Fruit fly (Drosophila melanogaster) whole organism, embryonic: ENCODE results near the gene spirit.

ENCODE experiments used
- Atf3 ChIP-seq: fragments of 200-800 bp; sonication (Bioruptor generic); optimal IDR thresholded peaks from 3 replicates; lab custom pipeline; 2016; ENCODE audit warnings: missing biosample characterization, missing genetic modification characterization
- Atf6 ChIP-seq: fragments of 200-800 bp; sonication (Bioruptor generic); IDR thresholded peaks from 2 replicates; pipeline ENCODE4 v1.3.6; 2022; ENCODE audit warnings: missing biosample characterization, missing genetic modification characterization
- B-H2 ChIP-seq: fragments of 200-800 bp; sonication (Bioruptor generic); optimal IDR thresholded peaks from 2 replicates; lab custom pipeline; 2018; ENCODE audit warnings: missing biosample characterization, mild to moderate bottlenecking, missing genetic modification characterization
- BtbVII ChIP-seq: fragments of 200-800 bp; sonication (Bioruptor generic); optimal IDR thresholded peaks from 3 replicates; lab custom pipeline; 2017; ENCODE audit warnings: missing biosample characterization, mild to moderate bottlenecking, missing genetic modification characterization
- CG10147 ChIP-seq: fragments of 200-800 bp; sonication (Bioruptor generic); optimal IDR thresholded peaks from 2 replicates; lab custom pipeline; 2019; ENCODE audit warnings: missing biosample characterization, mild to moderate bottlenecking, missing genetic modification characterization, moderate library complexity
- CG11456 ChIP-seq: fragments of 200-800 bp; sonication (Bioruptor generic); IDR thresholded peaks from 3 replicates; pipeline ENCODE4 v1.3.6; 2022; ENCODE audit warnings: missing biosample characterization, missing genetic modification characterization
- CG15011 ChIP-seq: fragments of 200-800 bp; sonication (Bioruptor generic); optimal IDR thresholded peaks from 3 replicates; lab custom pipeline; 2018; ENCODE audit warnings: missing biosample characterization, mild to moderate bottlenecking, missing genetic modification characterization
- CG17186 ChIP-seq: fragments of 200-800 bp; sonication (Bioruptor generic); optimal IDR thresholded peaks from 3 replicates; lab custom pipeline; 2017; ENCODE audit warnings: missing biosample characterization, missing genetic modification reagents, missing genetic modification characterization
- CG17802 ChIP-seq: fragments of 200-800 bp; sonication (Bioruptor generic); optimal IDR thresholded peaks from 2 replicates; lab custom pipeline; 2018; ENCODE audit warnings: missing biosample characterization, mild to moderate bottlenecking, missing genetic modification characterization, moderate library complexity
- CG18764 ChIP-seq: fragments of 200-800 bp; sonication (Bioruptor generic); optimal IDR thresholded peaks from 3 replicates; lab custom pipeline; 2016; ENCODE audit warnings: missing biosample characterization, missing genetic modification characterization
- CG31365 ChIP-seq: fragments of 200-800 bp; sonication (Bioruptor generic); optimal IDR thresholded peaks from 2 replicates; lab custom pipeline; 2018; ENCODE audit warnings: missing biosample characterization, mild to moderate bottlenecking, missing genetic modification characterization
- CG33213 ChIP-seq: fragments of 200-800 bp; sonication (Bioruptor generic); optimal IDR thresholded peaks from 3 replicates; lab custom pipeline; 2016; ENCODE audit warnings: missing biosample characterization, missing genetic modification characterization
- CG34224 ChIP-seq: fragments of 200-800 bp; sonication (Bioruptor generic); IDR thresholded peaks from 3 replicates; pipeline ENCODE4 v1.3.6; 2022; ENCODE audit warnings: missing biosample characterization, missing genetic modification characterization; ENCODE audit not compliant: partially characterized antibody
- CG5953 ChIP-seq: fragments of 200-800 bp; sonication (Bioruptor generic); IDR thresholded peaks from 2 replicates; pipeline ENCODE4 v1.3.6; 2022; ENCODE audit warnings: missing biosample characterization, missing genetic modification characterization
- CG6683 ChIP-seq: fragments of 200-800 bp; sonication (Bioruptor generic); optimal IDR thresholded peaks from 2 replicates; lab custom pipeline; 2017; ENCODE audit warnings: missing biosample characterization, mild to moderate bottlenecking, missing genetic modification characterization, missing genetic modification reagents
- CG7556 ChIP-seq: fragments of 200-800 bp; sonication (Bioruptor generic); optimal IDR thresholded peaks from 2 replicates; lab custom pipeline; 2017; ENCODE audit warnings: missing biosample characterization, mild to moderate bottlenecking, missing genetic modification characterization
- CG8281 ChIP-seq: fragments of 200-800 bp; sonication (Bioruptor generic); optimal IDR thresholded peaks from 2 replicates; lab custom pipeline; 2018; ENCODE audit warnings: missing biosample characterization, mild to moderate bottlenecking, missing genetic modification characterization, moderate library complexity
- CG8944 ChIP-seq: fragments of 200-800 bp; sonication (Bioruptor generic); optimal IDR thresholded peaks from 3 replicates; lab custom pipeline; 2016; ENCODE audit warnings: missing biosample characterization, missing genetic modification characterization
- CG9817 ChIP-seq: fragments of 200-800 bp; sonication (Bioruptor generic); optimal IDR thresholded peaks from 2 replicates; lab custom pipeline; 2018; ENCODE audit warnings: missing biosample characterization, mild to moderate bottlenecking, missing genetic modification characterization, moderate library complexity
- D19B ChIP-seq: fragments of 200-800 bp; sonication (Bioruptor generic); optimal IDR thresholded peaks from 2 replicates; lab custom pipeline; 2017; ENCODE audit warnings: missing biosample characterization, mild to moderate bottlenecking, missing genetic modification characterization
- E2f2 ChIP-seq: fragments of 200-800 bp; sonication (Bioruptor generic); IDR thresholded peaks from 2 replicates; pipeline ENCODE4 v1.3.6; 2022; ENCODE audit warnings: missing biosample characterization, missing genetic modification characterization
- Eip74EF ChIP-seq, 2 experiments: fragments of 200-800 bp in 1 of 2; fragments of >200 bp in 1 of 2; sonication (Bioruptor generic) in 1 of 2; optimal IDR thresholded peaks; 2 replicates each; lab custom pipeline; 2017 to 2019; ENCODE audit warnings: missing biosample characterization in 2 of 2, missing genetic modification characterization in 2 of 2, mild to moderate bottlenecking in 1 of 2, moderate library complexity in 1 of 2
- Mad ChIP-seq: fragments of 200-800 bp; sonication (Bioruptor generic); optimal IDR thresholded peaks from 2 replicates; lab custom pipeline; 2016; ENCODE audit warnings: missing biosample characterization, missing genetic modification characterization
- Med ChIP-seq: fragments of 200-800 bp; sonication (Bioruptor generic); peaks from one replicate; lab custom pipeline; 2016; ENCODE audit warnings: missing biosample characterization, missing genetic modification characterization, mild to moderate bottlenecking, inconsistent platforms, moderate library complexity
- NC2α ChIP-seq: fragments of 200-800 bp; sonication (Bioruptor generic); optimal IDR thresholded peaks from 2 replicates; lab custom pipeline; 2016; ENCODE audit warnings: missing biosample characterization, missing genetic modification characterization
- NC2β ChIP-seq: fragments of 200-800 bp; sonication (Bioruptor generic); optimal IDR thresholded peaks from 2 replicates; lab custom pipeline; 2016; ENCODE audit warnings: missing biosample characterization, missing genetic modification characterization
- Pdp1 ChIP-seq, 2 experiments: fragments of 200-800 bp; sonication (Bioruptor generic); optimal IDR thresholded peaks; 3 replicates each; lab custom pipeline; 2016; ENCODE audit warnings: missing biosample characterization in 2 of 2, missing genetic modification characterization in 2 of 2, mild to moderate bottlenecking in 1 of 2, moderate library complexity in 1 of 2
- Rfx ChIP-seq: fragments of 200-800 bp; sonication (Bioruptor generic); IDR thresholded peaks from 2 replicates; pipeline ENCODE4 v1.3.6; 2022; ENCODE audit warnings: missing biosample characterization, missing genetic modification characterization
- Ssrp ChIP-seq: fragments of 200-800 bp; sonication (Bioruptor generic); optimal IDR thresholded peaks from 2 replicates; lab custom pipeline; 2018; ENCODE audit warnings: missing biosample characterization, mild to moderate bottlenecking, missing genetic modification characterization, moderate library complexity
- Xbp1 ChIP-seq: fragments of 200-800 bp; sonication (Bioruptor generic); optimal IDR thresholded peaks from 3 replicates; lab custom pipeline; 2016; ENCODE audit warnings: missing biosample characterization, mild to moderate bottlenecking, missing genetic modification characterization
- abd-A ChIP-seq: fragments of 200-800 bp; sonication (Bioruptor generic); optimal IDR thresholded peaks from 3 replicates; lab custom pipeline; 2019; ENCODE audit warnings: missing biosample characterization, mild to moderate bottlenecking, missing genetic modification characterization, moderate library complexity
- bigmax ChIP-seq: fragments of 200-800 bp; sonication (Bioruptor generic); optimal IDR thresholded peaks from 2 replicates; lab custom pipeline; 2018; ENCODE audit warnings: missing biosample characterization, mild to moderate bottlenecking, missing genetic modification characterization
- ci ChIP-seq: fragments of 200-800 bp; sonication (Bioruptor generic); IDR thresholded peaks from 3 replicates; pipeline ENCODE4 v1.3.6; 2022; ENCODE audit warnings: missing biosample characterization, missing genetic modification characterization
- crc ChIP-seq: fragments of 200-800 bp; sonication (Bioruptor generic); optimal IDR thresholded peaks from 2 replicates; lab custom pipeline; 2016; ENCODE audit warnings: missing biosample characterization, missing genetic modification characterization
- cwo ChIP-seq: fragments of 200-800 bp; sonication (Bioruptor generic); optimal IDR thresholded peaks from 3 replicates; lab custom pipeline; 2017; ENCODE audit warnings: missing biosample characterization, missing genetic modification characterization, mild to moderate bottlenecking, moderate library complexity, missing genetic modification reagents
- fd64A ChIP-seq: fragments of 200-800 bp; sonication (Bioruptor generic); optimal IDR thresholded peaks from 3 replicates; lab custom pipeline; 2018; ENCODE audit warnings: missing biosample characterization, mild to moderate bottlenecking, missing genetic modification characterization
- gcm ChIP-seq: fragments of 200-800 bp; sonication (Bioruptor generic); optimal IDR thresholded peaks from 2 replicates; lab custom pipeline; 2019; ENCODE audit warnings: missing biosample characterization, mild to moderate bottlenecking, missing genetic modification characterization, moderate library complexity
- gt ChIP-seq: fragments of 200-800 bp; sonication (Bioruptor generic); IDR thresholded peaks from 2 replicates; pipeline ENCODE4 v1.3.6; 2022; ENCODE audit warnings: missing biosample characterization, missing genetic modification characterization
- hb ChIP-seq: fragments of 200-800 bp; sonication (Bioruptor generic); IDR thresholded peaks from 3 replicates; pipeline ENCODE4 v1.3.6; 2022; ENCODE audit warnings: missing biosample characterization, missing genetic modification characterization; ENCODE audit not compliant: partially characterized antibody
- hkb ChIP-seq, 2 experiments: fragments of 200-800 bp in 1 of 2; fragments of >200 bp in 1 of 2; sonication (Bioruptor generic) in 1 of 2; IDR thresholded peaks in 1 of 2; optimal IDR thresholded peaks in 1 of 2; 2 replicates each; pipeline versions ENCODE4 v1.3.6 to Lab custom; 2017 to 2022; ENCODE audit warnings: missing biosample characterization in 1 of 2, missing genetic modification characterization in 1 of 2
- lbe ChIP-seq: fragments of 200-800 bp; sonication (Bioruptor generic); optimal IDR thresholded peaks from 2 replicates; lab custom pipeline; 2016; ENCODE audit warnings: missing biosample characterization, mild to moderate bottlenecking, missing genetic modification characterization
- lola ChIP-seq, 3 experiments: fragments of >200 bp in 2 of 3; fragments of 200-800 bp in 1 of 3; sonication (Bioruptor generic) in 1 of 3; optimal IDR thresholded peaks; 2 replicates each; lab custom pipeline; 2017 to 2019; ENCODE audit warnings: missing biosample characterization in 3 of 3, missing genetic modification characterization in 3 of 3, mild to moderate bottlenecking in 1 of 3, moderate library complexity in 1 of 3
- pfk ChIP-seq: fragments of 200-800 bp; sonication (Bioruptor generic); optimal IDR thresholded peaks from 2 replicates; lab custom pipeline; 2018; ENCODE audit warnings: missing biosample characterization, mild to moderate bottlenecking, missing genetic modification characterization, moderate library complexity
- repo ChIP-seq: fragments of 200-800 bp; sonication (Bioruptor generic); optimal IDR thresholded peaks from 2 replicates; lab custom pipeline; 2016; ENCODE audit warnings: missing biosample characterization, missing genetic modification characterization
- slou ChIP-seq: fragments of 200-800 bp; sonication (Bioruptor generic); optimal IDR thresholded peaks from 3 replicates; lab custom pipeline; 2016; ENCODE audit warnings: missing biosample characterization, missing genetic modification characterization
- toy ChIP-seq: fragments of 200-800 bp; sonication (Bioruptor generic); IDR thresholded peaks from 2 replicates; pipeline ENCODE4 v1.3.6; 2022; ENCODE audit warnings: missing biosample characterization, missing genetic modification characterization
- trh ChIP-seq: fragments of 200-800 bp; sonication (Bioruptor generic); optimal IDR thresholded peaks from 2 replicates; lab custom pipeline; 2016; ENCODE audit warnings: missing biosample characterization, missing genetic modification characterization
- usp ChIP-seq: fragments of >200 bp; optimal IDR thresholded peaks from 2 replicates; lab custom pipeline; 2017; ENCODE audit warnings: missing biosample characterization, missing genetic modification characterization
- vnd ChIP-seq: fragments of 200-800 bp; sonication (Bioruptor generic); IDR thresholded peaks from 3 replicates; pipeline ENCODE4 v1.3.6; 2022; ENCODE audit warnings: missing biosample characterization, missing genetic modification characterization; ENCODE audit not compliant: partially characterized antibody
- vvl ChIP-seq: fragments of 200-800 bp; sonication (Bioruptor generic); IDR thresholded peaks from 2 replicates; pipeline ENCODE4 v1.3.6; 2022; ENCODE audit warnings: missing biosample characterization, missing genetic modification characterization

Gene spirit

DNA sequence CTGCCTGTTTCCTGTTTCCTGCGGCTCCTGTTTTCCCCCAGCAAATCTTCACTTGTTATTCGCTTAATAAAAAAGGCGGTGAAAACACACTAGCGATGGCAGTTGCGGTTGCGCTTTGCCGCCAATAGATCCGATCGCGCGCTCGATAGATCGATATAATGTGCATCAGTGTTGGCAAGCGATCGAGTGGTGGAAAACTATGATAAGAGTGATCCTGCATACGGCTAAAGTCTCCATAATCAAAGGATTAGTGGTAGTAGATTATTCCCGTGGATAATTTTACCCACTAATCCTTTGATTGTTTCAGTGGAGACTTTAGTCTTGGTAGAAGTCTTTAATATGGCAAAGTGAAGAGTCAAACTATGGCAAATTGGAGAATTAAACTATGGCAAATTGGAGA is 32.8 kb upstream of the spirit start, which contains the start of gene Caf1-180 (continued):
- no peak for TF ChIP-seq repo
- TF ChIP-seq CG17186 (GFP tag; lab: Kevin White, UChicago): peak; percentile 90
- no peak for TF ChIP-seq gt (GFP tag; lab: Robert Waterston, UW)
- peak; percentile 68 for TF ChIP-seq Rfx (GFP tag; lab: Robert Waterston, UW)
- no peak for TF ChIP-seq abd-A (tag; lab: Kevin White, UChicago)
- peak; percentile 76 for TF ChIP-seq vnd
- TF ChIP-seq hkb (optimal IDR thresholded peaks at IDR 0.05; lab: Kevin White, UChicago): no peak
- TF ChIP-seq hkb (GFP tag; IDR thresholded peaks at IDR 0.05; lab: Robert Waterston, UW): no peak
- TF ChIP-seq usp (GFP tag; lab: Kevin White, UChicago): no peak
- peak; percentile 84 for TF ChIP-seq Med
- TF ChIP-seq bigmax (GFP tag; lab: Kevin White, UChicago): no peak
- peak; percentile 82 for TF ChIP-seq E2f2
- TF ChIP-seq cwo: no peak
- TF ChIP-seq Eip74EF (GFP tag; optimal IDR thresholded peaks at IDR 0.05; lab: Kevin White, UChicago): no peak
- TF ChIP-seq Ssrp (tag; lab: Kevin White, UChicago): no peak
- TF ChIP-seq B-H2 (GFP tag; lab: Kevin White, UChicago): no peak
- peak; percentile 73 for TF ChIP-seq CG34224
- no peak for TF ChIP-seq trh
- no peak for TF ChIP-seq crc (GFP tag; lab: Kevin White, UChicago)
- no peak for TF ChIP-seq Pdp1 (GFP tag; optimal IDR thresholded peaks at IDR 0.05; lab: Kevin White, UChicago)
- peak; percentile 40; the same call in 1 of the 3 replicates for TF ChIP-seq hb (GFP tag; lab: Robert Waterston, UW)
- TF ChIP-seq CG33213 (GFP tag; lab: Kevin White, UChicago): peak; percentile 60
- TF ChIP-seq lbe: no peak
- peak; percentile 39; the same call in 1 of the 3 replicates for TF ChIP-seq ci
- TF ChIP-seq NC2α (GFP tag; lab: Kevin White, UChicago): no peak
- no peak for TF ChIP-seq Atf3 (GFP tag; lab: Kevin White, UChicago)
- no peak for TF ChIP-seq CG31365 (tag; lab: Kevin White, UChicago)
- TF ChIP-seq CG11456 (GFP tag; lab: Robert Waterston, UW): peak; percentile 49; the same call in 1 of the 3 replicates
- no peak for TF ChIP-seq CG8281 (tag; lab: Kevin White, UChicago)
- no peak for TF ChIP-seq Xbp1
- no peak for TF ChIP-seq fd64A (GFP tag; lab: Kevin White, UChicago)
- no peak for TF ChIP-seq CG17802
- TF ChIP-seq gcm (GFP tag; lab: Kevin White, UChicago): no peak
- TF ChIP-seq Mad (GFP tag; lab: Kevin White, UChicago): peak; percentile 31
- TF ChIP-seq CG15011 (GFP tag; lab: Kevin White, UChicago): no peak
- no peak for TF ChIP-seq slou
- peak; percentile 44; the same call in 1 of the 2 replicates for TF ChIP-seq vvl (GFP tag; lab: Robert Waterston, UW)
- no peak for TF ChIP-seq CG6683 (GFP tag; lab: Kevin White, UChicago)
- TF ChIP-seq pfk (GFP tag; lab: Kevin White, UChicago): no peak
- TF ChIP-seq toy (GFP tag; lab: Robert Waterston, UW): no peak
- no peak for TF ChIP-seq CG10147 (GFP tag; lab: Kevin White, UChicago)
- TF ChIP-seq lola (GFP tag; optimal IDR thresholded peaks at IDR 0.05; lab: Kevin White, UChicago): peak in 1 of 3 experiments; percentile 17
- no peak for TF ChIP-seq D19B (GFP tag; lab: Kevin White, UChicago)
- TF ChIP-seq CG7556 (GFP tag; lab: Kevin White, UChicago): no peak
- no peak for TF ChIP-seq CG5953
- TF ChIP-seq CG18764 (GFP tag; lab: Kevin White, UChicago): no peak
- no peak for TF ChIP-seq Atf6 (GFP tag; lab: Robert Waterston, UW)
- TF ChIP-seq CG8944 (GFP tag; lab: Kevin White, UChicago): peak; percentile 9
- no peak for TF ChIP-seq BtbVII (GFP tag; lab: Kevin White, UChicago)
- no peak for TF ChIP-seq NC2β (GFP tag; lab: Kevin White, UChicago)
- TF ChIP-seq CG9817 (tag; lab: Kevin White, UChicago): no peak
